Worm (Caenorhabditis elegans) whole organism, young adult: ENCODE data around the gene gfat-2.
"Not testable (repeated sequence)": the region's sequence is repeated elsewhere in the genome, so short reads cannot be mapped to it uniquely, and the experiment has no call there.

Experiments used
- C17E4.6 ChIP-seq: fragments of 200-800 bp; sonication (Bioruptor generic); IDR thresholded peaks from 2 replicates; pipeline ENCODE4 v1.3.6; 2022; ENCODE audit warnings: missing genetic modification reagents, missing genetic modification characterization, missing compliant biosample characterization
- F49E8.2 ChIP-seq: sonication (generic microtip); optimal IDR thresholded peaks from 3 replicates; lab custom pipeline; 2017; ENCODE audit warnings: missing genetic modification characterization, mild to moderate bottlenecking, missing compliant biosample characterization, antibody characterized with exemption, moderate library complexity; ENCODE audit not compliant: insufficient read depth
- F57C9.4 ChIP-seq: sonication (generic microtip); optimal IDR thresholded peaks from 2 replicates; lab custom pipeline; 2017; ENCODE audit warnings: mild to moderate bottlenecking, missing genetic modification characterization, missing compliant biosample characterization
- T07F8.4 ChIP-seq: sonication (generic microtip); optimal IDR thresholded peaks from 2 replicates; lab custom pipeline; 2016; ENCODE audit warnings: mild to moderate bottlenecking, missing genetic modification characterization, moderate library complexity, missing compliant biosample characterization
- Y56A3A.18 ChIP-seq: fragments of 200-800 bp; sonication (Bioruptor generic); IDR thresholded peaks from 2 replicates; pipeline ENCODE4 v1.3.6; 2022; ENCODE audit warnings: missing genetic modification reagents, missing genetic modification characterization, missing compliant biosample characterization
- Y67H2A.10 ChIP-seq: fragments of 200-800 bp; sonication (Bioruptor generic); conservative IDR thresholded peaks from 2 replicates; pipeline ENCODE4 v1.3.6; 2022; ENCODE audit warnings: missing genetic modification reagents, missing genetic modification characterization, missing compliant biosample characterization
- Y95B8A.8 ChIP-seq: fragments of 200-800 bp; sonication (Bioruptor generic); IDR thresholded peaks from 2 replicates; pipeline ENCODE4 v1.3.6; 2022; ENCODE audit warnings: missing genetic modification reagents, missing genetic modification characterization, missing compliant biosample characterization
- aptf-3 ChIP-seq: fragments of 200-800 bp; sonication (Bioruptor generic); IDR thresholded peaks from 2 replicates; pipeline ENCODE4 v1.3.6; 2022; ENCODE audit warnings: missing genetic modification characterization, missing compliant biosample characterization
- atf-7 ChIP-seq: sonication (generic microtip); optimal IDR thresholded peaks from 2 replicates; lab custom pipeline; 2017; ENCODE audit warnings: mild to moderate bottlenecking, missing genetic modification characterization, missing compliant biosample characterization
- attf-3 ChIP-seq: fragments of 200-800 bp; sonication (Bioruptor generic); conservative IDR thresholded peaks from 2 replicates; pipeline ENCODE4 v1.3.6; 2022; ENCODE audit warnings: missing genetic modification reagents, missing genetic modification characterization, missing compliant biosample characterization
- ceh-91 ChIP-seq: fragments of 200-800 bp; sonication (Bioruptor generic); IDR thresholded peaks from 2 replicates; pipeline ENCODE4 v1.3.6; 2022; ENCODE audit warnings: missing genetic modification reagents, missing genetic modification characterization, missing compliant biosample characterization
- egl-44 ChIP-seq: fragments of 200-800 bp; sonication (Bioruptor generic); IDR thresholded peaks from 2 replicates; pipeline ENCODE4 v1.3.6; 2022; ENCODE audit warnings: missing genetic modification reagents, missing genetic modification characterization, missing compliant biosample characterization
- egrh-3 ChIP-seq: fragments of 200-800 bp; sonication (Bioruptor generic); IDR thresholded peaks from 2 replicates; pipeline ENCODE4 v1.3.6; 2022; ENCODE audit warnings: missing genetic modification reagents, missing genetic modification characterization, missing compliant biosample characterization
- ekl-4 ChIP-seq: fragments of 200-800 bp; sonication (Bioruptor generic); IDR thresholded peaks from 2 replicates; pipeline ENCODE4 v1.3.6; 2022; ENCODE audit warnings: missing genetic modification reagents, missing genetic modification characterization, missing compliant biosample characterization
- hlh-12 ChIP-seq: sonication (generic microtip); optimal IDR thresholded peaks from 2 replicates; lab custom pipeline; 2016; ENCODE audit warnings: missing genetic modification characterization, missing compliant biosample characterization
- hmg-1.2 ChIP-seq: fragments of 200-800 bp; sonication (Bioruptor generic); IDR thresholded peaks from 2 replicates; pipeline ENCODE4 v1.3.6; 2022; ENCODE audit warnings: missing genetic modification reagents, missing genetic modification characterization, missing compliant biosample characterization
- let-526 ChIP-seq: fragments of 200-800 bp; sonication (Bioruptor generic); IDR thresholded peaks from 2 replicates; pipeline ENCODE4 v1.3.6; 2022; ENCODE audit warnings: missing genetic modification reagents, missing genetic modification characterization, missing compliant biosample characterization
- lin-26 ChIP-seq: fragments of 200-800 bp; sonication (Bioruptor generic); IDR thresholded peaks from 2 replicates; pipeline ENCODE4 v1.3.6; 2022; ENCODE audit warnings: missing genetic modification reagents, missing genetic modification characterization, missing compliant biosample characterization
- lin-54 ChIP-seq: fragments of 200-800 bp; sonication (Bioruptor generic); optimal IDR thresholded peaks from 2 replicates; lab custom pipeline; 2018; ENCODE audit warnings: mild to moderate bottlenecking, missing genetic modification characterization, missing compliant biosample characterization
- madf-3 ChIP-seq: fragments of 200-800 bp; sonication (Bioruptor generic); IDR thresholded peaks from 2 replicates; pipeline ENCODE4 v1.3.6; 2022; ENCODE audit warnings: missing genetic modification reagents, missing genetic modification characterization, missing compliant biosample characterization
- madf-6 ChIP-seq: fragments of 200-800 bp; sonication (Bioruptor generic); IDR thresholded peaks from 2 replicates; pipeline ENCODE4 v1.3.6; 2022; ENCODE audit warnings: missing genetic modification reagents, missing genetic modification characterization, missing compliant biosample characterization
- mcd-1 ChIP-seq: fragments of 200-800 bp; sonication (Bioruptor generic); IDR thresholded peaks from 2 replicates; pipeline ENCODE4 v1.3.6; 2022; ENCODE audit warnings: missing genetic modification reagents, missing genetic modification characterization, missing compliant biosample characterization
- mxl-1 ChIP-seq: sonication (generic microtip); optimal IDR thresholded peaks from 2 replicates; lab custom pipeline; 2016; ENCODE audit warnings: missing genetic modification characterization, missing compliant biosample characterization
- nhr-179 ChIP-seq: sonication (generic microtip); optimal IDR thresholded peaks from 2 replicates; lab custom pipeline; 2016; ENCODE audit warnings: mild to moderate bottlenecking, missing genetic modification characterization, missing compliant biosample characterization
- nhr-80 ChIP-seq: sonication (generic microtip); optimal IDR thresholded peaks from 2 replicates; lab custom pipeline; 2016; ENCODE audit warnings: missing genetic modification characterization, missing compliant biosample characterization
- pbrm-1 ChIP-seq: fragments of 200-800 bp; sonication (Bioruptor generic); IDR thresholded peaks from 2 replicates; pipeline ENCODE4 v1.3.6; 2022; ENCODE audit warnings: missing genetic modification reagents, missing genetic modification characterization, missing compliant biosample characterization
- snpc-3.4 ChIP-seq: sonication (generic microtip); optimal IDR thresholded peaks from 2 replicates; lab custom pipeline; 2017; ENCODE audit warnings: missing genetic modification characterization, mild to moderate bottlenecking, missing compliant biosample characterization, antibody characterized with exemption, moderate library complexity, missing genotype, missing genetic modification reagents
- snpc-4 ChIP-seq, 5 experiments: fragments of 150-350 bp in 1 of 5; sonication (generic microtip) in 4 of 5; optimal IDR thresholded peaks; 2 replicates each; lab custom pipeline; 2014 to 2018; ENCODE audit warnings: missing genetic modification characterization in 5 of 5, missing biosample characterization in 3 of 5, antibody characterized with exemption in 2 of 5, mild to moderate bottlenecking in 2 of 5, missing compliant biosample characterization in 2 of 5, missing genotype in 2 of 5, moderate library complexity in 2 of 5, missing genetic modification reagents in 1 of 5
- tbp1 ChIP-seq: fragments of 200-800 bp; sonication (Bioruptor generic); optimal IDR thresholded peaks from 2 replicates; lab custom pipeline; 2018; ENCODE audit warnings: mild to moderate bottlenecking, missing genetic modification characterization, missing compliant biosample characterization
- unc-62 ChIP-seq: fragments of 150-350 bp; optimal IDR thresholded peaks from 2 replicates; lab custom pipeline; 2014; ENCODE audit warnings: missing biosample characterization, missing genetic modification reagents, missing genetic modification characterization
- xnd-1 ChIP-seq: sonication (generic microtip); optimal IDR thresholded peaks from 2 replicates; lab custom pipeline; 2016; ENCODE audit warnings: missing genotype, missing genetic modification reagents, missing genetic modification characterization, missing compliant biosample characterization
- zfh-2 ChIP-seq: fragments of 200-800 bp; sonication (Bioruptor generic); conservative IDR thresholded peaks from 2 replicates; pipeline ENCODE4 v1.3.6; 2022; ENCODE audit warnings: missing genetic modification reagents, missing genetic modification characterization, missing compliant biosample characterization
- ztf-28 ChIP-seq: fragments of 200-800 bp; sonication (Bioruptor generic); IDR thresholded peaks from 2 replicates; pipeline ENCODE4 v1.3.6; 2022; ENCODE audit warnings: missing genetic modification reagents, missing genetic modification characterization, missing compliant biosample characterization

gfat-2 gene

DNA sequence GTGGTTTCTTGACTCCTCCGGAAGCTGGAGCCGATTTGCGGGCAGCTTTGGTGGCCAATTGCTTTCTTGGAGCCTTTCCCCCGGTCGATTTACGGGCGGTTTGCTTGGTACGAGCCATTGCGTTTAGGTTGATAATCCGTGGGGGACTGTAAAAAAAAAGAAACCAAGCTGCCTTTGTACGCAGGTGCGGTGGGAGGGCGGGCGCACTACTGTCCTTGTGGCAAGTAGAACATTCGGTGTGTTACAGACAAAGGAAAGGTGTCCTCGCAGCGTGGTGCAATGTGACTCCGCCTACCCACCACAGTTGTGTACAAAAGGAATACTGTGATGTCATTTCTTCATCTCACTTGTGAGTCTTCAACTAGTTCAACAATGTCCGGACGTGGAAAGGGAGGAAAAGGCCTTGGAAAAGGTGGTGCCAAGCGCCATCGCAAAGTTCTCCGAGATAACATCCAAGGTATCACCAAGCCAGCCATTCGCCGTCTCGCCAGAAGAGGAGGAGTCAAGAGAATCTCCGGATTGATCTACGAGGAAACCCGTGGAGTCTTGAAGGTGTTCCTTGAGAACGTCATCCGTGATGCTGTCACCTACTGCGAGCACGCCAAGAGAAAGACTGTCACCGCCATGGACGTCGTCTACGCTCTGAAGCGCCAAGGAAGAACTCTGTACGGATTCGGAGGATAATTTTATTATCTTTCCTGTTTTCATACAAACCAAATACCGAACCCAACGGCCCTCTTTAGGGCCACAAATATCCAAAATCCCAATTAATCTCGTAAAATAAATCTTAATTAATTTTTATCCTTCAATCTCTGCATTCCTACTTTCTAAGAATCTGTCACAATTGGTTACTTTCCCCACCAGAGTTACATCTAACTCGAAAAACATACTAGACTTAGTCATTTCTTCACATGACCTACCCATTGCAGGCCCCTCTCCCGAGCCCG lies 3.0 kb upstream of the gfat-2 start, which contains the start of the genes his-63 and his-64 (continued):
- TF ChIP-seq egl-44 (GFP tag; lab: Robert Waterston, UW) (peak; percentile 12; the same call in 1 of the 2 replicates), F49E8.2 (tag; lab: Kevin White, UChicago) (peak; percentile 37), xnd-1 (tag; lab: Kevin White, UChicago) (peak; percentile 12), snpc-4 (tag; optimal IDR thresholded peaks at IDR 0.05; lab: Kevin White, UChicago) (peak in 1 of 4 experiments; percentile 25), egrh-3 (GFP tag; lab: Robert Waterston, UW) (peak; percentile 8; the same call in 1 of the 2 replicates), tbp1 (GFP tag; lab: Kevin White, UChicago) (peak; percentile 48), lin-54 (GFP tag; lab: Kevin White, UChicago) (peak; percentile 5), lin-26 (GFP tag; lab: Robert Waterston, UW) (peak; percentile 85), hmg-1.2 (peak; percentile 14; the same call in 1 of the 2 replicates), aptf-3 (GFP tag; lab: Robert Waterston, UW) (0 out of 2 replicates have a peak, but pooled peaks have one; percentile 28), snpc-3.4 (tag; lab: Kevin White, UChicago) (peak; percentile 39), ceh-91 (peak; percentile 50), Y56A3A.18 (peak; percentile 15; the same call in 1 of the 2 replicates), ekl-4 (GFP tag; lab: Robert Waterston, UW) (peak; percentile 70), pbrm-1 (GFP tag; lab: Robert Waterston, UW) (peak; percentile 62; the same call in 1 of the 2 replicates), madf-3 (GFP tag; lab: Robert Waterston, UW) (peak; percentile 81; the same call in 1 of the 2 replicates), ztf-28 (GFP tag; lab: Robert Waterston, UW) (peak; percentile 29)
- TF ChIP-seq snpc-4 (GFP tag; optimal IDR thresholded peaks at IDR 0.05; lab: Kevin White, UChicago) = not testable (repeated sequence)

DNA sequence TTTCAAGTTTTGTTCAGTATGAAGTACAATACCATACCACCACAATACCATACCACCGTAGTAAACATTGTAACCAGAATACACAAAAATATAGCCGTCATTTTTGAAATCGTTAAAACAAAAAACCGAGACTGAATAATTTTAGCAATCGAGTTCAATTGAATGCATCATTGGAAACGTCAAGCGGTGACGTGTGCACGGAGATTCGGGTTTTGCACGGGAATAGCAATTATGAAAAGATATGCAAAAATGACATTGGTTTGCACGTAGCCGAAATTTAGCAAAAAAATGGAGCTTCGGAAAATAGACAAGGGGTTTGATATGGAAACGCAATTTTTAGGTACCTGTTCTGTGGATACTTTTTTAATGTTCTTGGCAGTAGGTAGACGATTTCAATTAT lies 4.9 kb downstream of the gfat-2 start, which contains the start of gene F22B3.10:
Gene F22B3.10, minus strand, starts transcription at position 101 of the 400 bp plus-strand sequence.
- no peak for TF ChIP-seq nhr-179
- no peak for TF ChIP-seq zfh-2 (GFP tag; lab: Robert Waterston, UW)
- TF ChIP-seq hmg-1.2 = no peak
- no peak for TF ChIP-seq nhr-80 (tag; lab: Kevin White, UChicago)
- no peak for TF ChIP-seq madf-6 (GFP tag; lab: Robert Waterston, UW)
- no peak for TF ChIP-seq snpc-3.4 (tag; lab: Kevin White, UChicago)
- TF ChIP-seq Y67H2A.10 (GFP tag; lab: Robert Waterston, UW) = no peak
- TF ChIP-seq atf-7 (tag; lab: Kevin White, UChicago) = no peak
- no peak for TF ChIP-seq unc-62 (GFP tag; lab: Kevin White, UChicago)
- TF ChIP-seq let-526 (GFP tag; lab: Robert Waterston, UW) = no peak
- no peak for TF ChIP-seq hlh-12
- no peak for TF ChIP-seq mxl-1 (tag; lab: Kevin White, UChicago)
- no peak for TF ChIP-seq attf-3 (GFP tag; lab: Robert Waterston, UW)
- no peak for TF ChIP-seq C17E4.6 (GFP tag; lab: Robert Waterston, UW)
- TF ChIP-seq lin-26 (GFP tag; lab: Robert Waterston, UW) = no peak
- TF ChIP-seq T07F8.4 (tag; lab: Kevin White, UChicago) = no peak
- TF ChIP-seq egl-44 (GFP tag; lab: Robert Waterston, UW) = no peak
- no peak for TF ChIP-seq F57C9.4 (tag; lab: Kevin White, UChicago)
- TF ChIP-seq Y95B8A.8 (GFP tag; lab: Robert Waterston, UW) = no peak

- TF ChIP-seq mcd-1 (GFP tag; lab: Robert Waterston, UW) = peak; percentile 59; the same call in 1 of the 2 replicates
These were observed 6.7 kb downstream of the gfat-2 start, which contains the start of gene F22B3.5 for ce11 chrIV:11416724-11417123. F22B3.5 (minus strand) TSS chrIV:11416824.
